Fruit fly (Drosophila melanogaster) whole organism: ENCODE results near the gene mtg.

ENCODE experiments used
- CG8478 ChIP-seq: fragments of >200 bp; optimal IDR thresholded peaks from 2 replicates; lab custom pipeline; 2018; ENCODE audit warnings: inconsistent platforms
- Dll ChIP-seq: fragments of >200 bp; optimal IDR thresholded peaks from 2 replicates; lab custom pipeline; 2017
- EcR ChIP-seq, 2 experiments: fragments of >200 bp; optimal IDR thresholded peaks; 2 replicates each; lab custom pipeline; 2017; ENCODE audit warnings: missing biosample characterization in 2 of 2, missing genetic modification characterization in 2 of 2, missing genetic modification reagents in 2 of 2
- pan ChIP-seq: fragments of >200 bp; optimal IDR thresholded peaks from 2 replicates; lab custom pipeline; 2017
- psq ChIP-seq: fragments of >200 bp; optimal IDR thresholded peaks from 2 replicates; lab custom pipeline; 2017
- usp ChIP-seq: fragments of >200 bp; optimal IDR thresholded peaks from 2 replicates; lab custom pipeline; 2017; ENCODE audit warnings: missing biosample characterization, missing genetic modification characterization, mixed read lengths

mtg gene

dm6 chr3R:8303848-8304247 lies 53.6 kb downstream of the mtg start, which contains the start of gene nac:
Gene nac (minus strand): TSS chr3R:8304023.
- TF ChIP-seq usp (GFP tag; lab: Kevin White, UChicago) = no peak
- TF ChIP-seq CG8478 (lab: Kevin White, UChicago) = no peak
- TF ChIP-seq EcR (GFP tag; optimal IDR thresholded peaks at IDR 0.05; lab: Kevin White, UChicago) = no peak
- no peak for TF ChIP-seq psq (lab: Kevin White, UChicago)
- no peak for TF ChIP-seq pan (lab: Kevin White, UChicago)
- TF ChIP-seq Dll (lab: Kevin White, UChicago) = no peak

dm6 chr3R:8305110-8305509 lies 54.8 kb downstream of the mtg start, which contains the start of gene Sgt1:
Gene Sgt1 (minus strand): TSS chr3R:8305274.
- TF ChIP-seq psq (lab: Kevin White, UChicago) = no peak
- TF ChIP-seq pan (lab: Kevin White, UChicago) = no peak

- no peak for TF ChIP-seq usp (GFP tag; lab: Kevin White, UChicago)
Observed at dm6 chr3R:8306188-8306926, 56.1 kb downstream of the mtg start.

- TF ChIP-seq pan (lab: Kevin White, UChicago) = no peak
- no peak for TF ChIP-seq Dll (lab: Kevin White, UChicago)
- TF ChIP-seq psq (lab: Kevin White, UChicago) = no peak
- TF ChIP-seq CG8478 (lab: Kevin White, UChicago) = no peak
- no peak for TF ChIP-seq EcR (GFP tag; optimal IDR thresholded peaks at IDR 0.05; lab: Kevin White, UChicago)
- TF ChIP-seq usp (GFP tag; lab: Kevin White, UChicago) = no peak
Observed at dm6 chr3R:8306927-8307261, 56.6 kb downstream of the mtg start.

- TF ChIP-seq psq (lab: Kevin White, UChicago) = no peak
- no peak for TF ChIP-seq CG8478 (lab: Kevin White, UChicago)
- TF ChIP-seq EcR (GFP tag; optimal IDR thresholded peaks at IDR 0.05; lab: Kevin White, UChicago) = no peak
- no peak for TF ChIP-seq usp (GFP tag; lab: Kevin White, UChicago)
- no peak for TF ChIP-seq pan (lab: Kevin White, UChicago)
- no peak for TF ChIP-seq Dll (lab: Kevin White, UChicago)
Observed at dm6 chr3R:8307283-8307682, 57.0 kb downstream of the mtg start.

- TF ChIP-seq CG8478 (lab: Kevin White, UChicago) = no peak
- no peak for TF ChIP-seq EcR (GFP tag; optimal IDR thresholded peaks at IDR 0.05; lab: Kevin White, UChicago)
- TF ChIP-seq psq (lab: Kevin White, UChicago) = no peak
- no peak for TF ChIP-seq pan (lab: Kevin White, UChicago)
- TF ChIP-seq usp (GFP tag; lab: Kevin White, UChicago) = no peak
- no peak for TF ChIP-seq Dll (lab: Kevin White, UChicago)
Observed at dm6 chr3R:8308515-8308959, 58.2 kb downstream of the mtg start, which contains the start of gene tex. Gene tex (minus strand): TSS chr3R:8308645.
